Worm (Caenorhabditis elegans) whole organism, late embryonic: ENCODE measurements around the gene eelo-2.

Experiments
- pag-3 ChIP-seq: sonication (generic microtip); optimal IDR thresholded peaks from 2 replicates; lab custom pipeline; 2016; ENCODE audit warnings: missing compliant biosample characterization, missing genetic modification characterization, borderline replicate concordance
- pqm-1 ChIP-seq: sonication (generic microtip); optimal IDR thresholded peaks from 2 replicates; lab custom pipeline; 2016; ENCODE audit warnings: missing genetic modification characterization, missing compliant biosample characterization

DNA sequence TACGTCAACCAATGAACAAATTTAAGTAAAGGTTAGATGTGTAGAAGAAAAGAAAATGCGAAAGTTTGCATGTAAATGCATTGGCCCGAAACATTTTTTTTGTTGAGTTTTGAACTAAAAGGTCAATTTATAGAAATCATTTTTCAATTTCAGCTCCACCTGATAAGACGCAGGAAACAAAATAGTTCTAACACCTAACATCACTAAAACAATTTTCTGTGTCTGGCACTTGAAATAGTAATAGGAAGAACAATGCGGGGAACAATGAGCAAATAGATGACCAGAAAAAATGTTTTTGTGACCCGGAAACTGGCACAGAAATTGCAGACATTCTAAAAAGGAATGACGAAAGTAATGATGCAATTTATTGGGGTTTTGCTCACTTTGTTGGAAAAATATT lies 42.4 kb downstream of the eelo-2 start:
- TF ChIP-seq pqm-1 (tag; lab: Kevin White, UChicago) (no peak), pag-3 (tag; lab: Kevin White, UChicago) (no peak)
